Worm (Caenorhabditis elegans): Measurements from ENCODE around the gene C46C2.5.

Gene C46C2.5

DNA sequence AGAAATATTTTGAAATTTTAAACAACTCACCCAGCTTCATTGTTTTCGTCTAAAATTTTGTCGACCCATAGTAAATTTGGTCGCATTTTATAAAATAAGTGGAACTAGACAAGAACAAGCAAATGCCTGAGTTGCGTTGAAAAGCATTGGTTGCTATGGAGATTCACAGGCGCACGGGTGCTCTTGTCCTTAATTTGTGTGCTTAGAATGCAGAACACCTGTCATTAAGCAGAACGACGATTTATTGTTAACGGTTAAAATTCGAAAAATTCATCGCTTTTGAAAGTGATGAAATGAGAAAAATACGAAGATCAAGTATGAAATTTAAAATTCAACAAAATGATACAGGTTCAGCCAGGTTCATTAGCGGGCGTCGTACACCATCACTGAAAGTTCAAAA lies 46.3 kb downstream of the C46C2.5 start, which contains the start of gene daf-10:
TSS of gene daf-10 (minus strand) at position 101 of the 400 bp plus-strand sequence.
- TF ChIP-seq fkh-4 (tag; optimal IDR thresholded peaks at IDR 0.05; ENCODE audit: borderline replicate concordance) (no peak), fkh-8 (tag; optimal IDR thresholded peaks at IDR 0.05) (peak; percentile 2), efl-1 (optimal IDR thresholded peaks at IDR 0.05) (no peak), efl-1 (GFP tag; optimal IDR thresholded peaks at IDR 0.05 in 1 of 2) (peak in 1 of 2 experiments; percentile 43)

ce11 chrIV:9144405-9144804 lies 48.0 kb downstream of the C46C2.5 start, which contains the start of gene flp-1:
TSS of gene flp-1 (plus strand) at chrIV:9144705.
- TF ChIP-seq hlh-17 (GFP tag; optimal IDR thresholded peaks at IDR 0.05; ENCODE audit: borderline replicate concordance) (no peak), elt-2 (tag; optimal IDR thresholded peaks at IDR 0.05) (no peak), fos-1 (tag; optimal IDR thresholded peaks at IDR 0.05) (no peak)

Data from whole organism, L1 larva.